Worm (Caenorhabditis elegans): Measurements from ENCODE around the gene K10C9.4.

Gene K10C9.4

DNA sequence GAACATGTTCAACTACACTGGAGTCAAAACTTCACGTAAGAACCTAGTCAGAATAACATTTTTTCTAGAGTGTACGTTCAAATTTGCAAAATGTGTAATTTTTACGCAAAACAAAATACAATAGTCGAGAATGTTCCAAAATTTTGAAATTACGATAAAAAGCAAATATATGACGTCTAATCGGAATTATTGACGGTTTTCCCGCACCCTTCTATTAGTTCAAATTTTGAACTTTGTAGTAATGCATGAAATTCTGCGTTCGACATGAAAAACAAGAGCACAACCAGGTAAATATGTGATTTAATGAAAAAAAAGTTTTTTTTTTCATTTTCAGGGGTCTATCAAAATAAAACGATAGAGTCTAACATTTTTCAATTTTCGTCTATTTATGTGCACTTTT is 14.7 kb downstream of the K10C9.4 start:
- no peak for TF ChIP-seq ceh-13 (GFP tag; optimal IDR thresholded peaks at IDR 0.05)

DNA sequence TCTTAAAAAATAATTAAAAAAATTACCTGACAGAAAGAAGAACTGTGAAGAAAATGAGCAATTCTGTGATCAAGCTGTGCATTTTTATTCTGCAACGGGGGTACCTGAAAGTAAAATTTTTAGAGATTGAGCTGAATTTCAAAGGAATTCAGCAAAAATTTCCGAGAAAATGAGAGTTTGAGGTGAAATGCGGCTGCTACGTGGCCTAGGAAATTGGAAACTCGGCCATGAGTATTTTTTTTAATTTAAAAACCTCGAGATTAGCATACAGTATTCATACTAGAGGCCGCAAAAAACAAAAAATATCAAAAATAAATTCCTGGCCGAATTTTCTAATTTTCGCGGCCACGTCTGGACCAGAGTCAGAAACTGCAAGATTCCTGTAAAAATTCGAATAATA is 19.5 kb downstream of the K10C9.4 start, which contains the start of gene flp-34:
Gene flp-34 (minus strand): TSS at position 101 of the 400 bp plus-strand sequence.
- TF ChIP-seq tbx-37 (GFP tag; conservative IDR thresholded peaks at IDR 0.05) (no peak), hmg-4 (GFP tag; optimal IDR thresholded peaks at IDR 0.05) (no peak), B0310.2 (tag; optimal IDR thresholded peaks at IDR 0.05) (no peak), tbx-11 (GFP tag; IDR thresholded peaks at IDR 0.05) (no peak), F13C5.2 (tag; optimal IDR thresholded peaks at IDR 0.05) (no peak), ets-7 (tag; optimal IDR thresholded peaks at IDR 0.05) (no peak), ceh-13 (GFP tag; optimal IDR thresholded peaks at IDR 0.05) (no peak), hnd-1 (tag; optimal IDR thresholded peaks at IDR 0.05) (no peak), scrt-1 (GFP tag; IDR thresholded peaks at IDR 0.05) (no peak), flt-1 (GFP tag; IDR thresholded peaks at IDR 0.05) (no peak), ama-1 (optimal IDR thresholded peaks at IDR 0.05) (no peak), hmbx-1 (tag; optimal IDR thresholded peaks at IDR 0.05) (no peak), sea-1 (GFP tag; conservative IDR thresholded peaks at IDR 0.05) (no peak), aly-1 (tag; optimal IDR thresholded peaks at IDR 0.05) (no peak), pes-1 (GFP tag; IDR thresholded peaks at IDR 0.05) (no peak), tra-4 (tag; optimal IDR thresholded peaks at IDR 0.05) (no peak), ceh-36 (tag; optimal IDR thresholded peaks at IDR 0.05) (no peak)

DNA sequence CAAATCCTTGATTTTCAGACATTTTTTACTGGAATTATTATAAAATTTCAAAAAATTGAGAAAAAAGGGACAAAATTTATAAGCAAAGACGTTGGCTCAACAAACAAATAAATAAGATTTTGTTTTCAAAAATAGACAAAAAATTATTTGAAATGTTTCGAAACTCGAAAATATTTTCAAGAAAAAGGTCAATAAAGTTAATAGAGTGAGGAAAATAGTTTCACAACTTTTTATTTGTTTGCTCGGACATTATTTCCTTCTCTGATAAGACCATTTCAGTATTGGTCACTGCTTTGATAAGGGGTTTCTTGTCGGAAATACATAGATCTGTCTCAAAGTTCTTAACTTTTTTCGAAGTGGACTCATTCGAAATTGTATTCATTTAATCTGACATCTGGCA is 25.8 kb downstream of the K10C9.4 start, which contains the start of gene R09A1.3:
Gene R09A1.3 (minus strand): TSS at position 31 of the 400 bp plus-strand sequence.
- no peak for TF ChIP-seq ceh-13 (GFP tag; optimal IDR thresholded peaks at IDR 0.05)
- no peak for TF ChIP-seq scrt-1 (GFP tag; IDR thresholded peaks at IDR 0.05)
- TF ChIP-seq tbx-37 (GFP tag; conservative IDR thresholded peaks at IDR 0.05), result no peak
- TF ChIP-seq aly-1 (tag; optimal IDR thresholded peaks at IDR 0.05), result no peak
- TF ChIP-seq B0310.2 (tag; optimal IDR thresholded peaks at IDR 0.05), result no peak

DNA sequence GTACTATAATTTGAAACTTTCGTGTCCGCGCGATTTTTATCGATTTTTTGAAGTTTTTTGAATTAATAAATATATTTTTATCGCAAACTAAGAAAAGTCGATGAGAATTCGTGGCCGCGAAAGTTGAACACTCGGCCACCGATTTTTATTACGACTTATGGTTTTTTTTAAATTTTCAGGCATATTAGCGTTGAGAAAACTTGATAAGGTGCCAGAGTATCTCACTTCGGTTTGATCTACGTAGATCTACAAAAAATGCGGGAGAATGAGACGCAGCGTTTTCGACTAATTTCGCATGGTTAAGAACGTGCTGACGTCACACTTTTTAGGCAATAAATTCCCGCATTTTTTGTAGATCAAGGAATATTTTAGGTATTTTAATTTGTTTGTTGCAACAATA is 29.4 kb downstream of the K10C9.4 start, which contains the start of gene pei-2:
Gene pei-2 (minus strand): TSS at position 101 of the 400 bp plus-strand sequence.
- TF ChIP-seq tbx-37 (GFP tag; conservative IDR thresholded peaks at IDR 0.05) (no peak), hnd-1 (tag; optimal IDR thresholded peaks at IDR 0.05) (no peak), scrt-1 (GFP tag; IDR thresholded peaks at IDR 0.05) (no peak), hmbx-1 (tag; optimal IDR thresholded peaks at IDR 0.05) (no peak), hmg-4 (GFP tag; optimal IDR thresholded peaks at IDR 0.05) (no peak), pes-1 (GFP tag; IDR thresholded peaks at IDR 0.05) (no peak), flt-1 (GFP tag; IDR thresholded peaks at IDR 0.05) (no peak), F13C5.2 (tag; optimal IDR thresholded peaks at IDR 0.05) (no peak), aly-1 (tag; optimal IDR thresholded peaks at IDR 0.05) (no peak), ama-1 (optimal IDR thresholded peaks at IDR 0.05) (no peak), ceh-13 (GFP tag; optimal IDR thresholded peaks at IDR 0.05) (no peak), ets-7 (tag; optimal IDR thresholded peaks at IDR 0.05) (no peak), B0310.2 (tag; optimal IDR thresholded peaks at IDR 0.05) (no peak), sea-1 (GFP tag; conservative IDR thresholded peaks at IDR 0.05) (no peak), tbx-11 (GFP tag; IDR thresholded peaks at IDR 0.05) (no peak), tra-4 (tag; optimal IDR thresholded peaks at IDR 0.05) (no peak), ceh-36 (tag; optimal IDR thresholded peaks at IDR 0.05) (no peak)

DNA sequence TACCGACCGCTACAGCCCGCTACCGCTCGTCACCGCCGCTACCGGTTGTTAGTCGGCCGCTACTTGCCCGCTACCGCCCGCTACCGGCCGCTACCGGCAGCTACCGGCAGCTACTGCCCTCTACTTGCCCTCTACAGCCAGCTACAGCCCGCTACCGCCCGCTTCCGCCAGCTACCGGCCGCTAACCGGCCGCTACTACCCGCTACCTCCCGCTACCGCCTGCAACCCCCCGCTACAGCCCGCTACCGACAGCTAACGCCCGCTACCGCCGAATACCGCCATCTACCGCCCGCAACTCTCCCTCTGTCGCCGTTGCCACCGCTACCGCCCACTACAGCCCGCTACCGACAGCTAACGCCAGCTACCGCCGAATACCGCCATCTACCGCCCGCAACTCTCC is 31.4 kb downstream of the K10C9.4 start:
- no peak for TF ChIP-seq scrt-1 (GFP tag; IDR thresholded peaks at IDR 0.05)
- TF ChIP-seq pes-1 (GFP tag; IDR thresholded peaks at IDR 0.05), result 0 out of 2 replicates have a peak, but pooled peaks have one; percentile 8

DNA sequence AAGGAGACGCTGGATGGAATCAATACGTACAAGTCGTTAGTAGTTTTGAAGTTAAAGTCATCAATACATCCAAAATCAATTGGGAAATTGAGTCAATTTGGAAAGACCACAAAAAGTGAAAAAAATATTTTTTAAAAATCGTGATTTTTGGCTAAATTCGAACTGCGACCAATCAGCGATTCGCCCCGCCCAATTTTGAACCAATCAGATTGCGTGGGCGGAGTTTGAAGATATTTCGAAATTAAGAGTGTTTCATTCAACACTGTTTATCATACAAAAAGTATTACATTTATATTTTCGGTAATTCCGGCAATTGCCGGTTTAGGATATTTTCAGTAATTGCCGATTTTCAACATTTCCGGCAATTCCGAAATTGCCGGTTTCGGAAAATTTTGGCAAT is 35.6 kb downstream of the K10C9.4 start:
- TF ChIP-seq ets-7 (tag; optimal IDR thresholded peaks at IDR 0.05), result no peak
- no peak for TF ChIP-seq ama-1 (optimal IDR thresholded peaks at IDR 0.05)
- TF ChIP-seq B0310.2 (tag; optimal IDR thresholded peaks at IDR 0.05), result no peak
- no peak for TF ChIP-seq aly-1 (tag; optimal IDR thresholded peaks at IDR 0.05)
- no peak for TF ChIP-seq scrt-1 (GFP tag; IDR thresholded peaks at IDR 0.05)
- TF ChIP-seq tra-4 (tag; optimal IDR thresholded peaks at IDR 0.05), result no peak
- no peak for TF ChIP-seq sea-1 (GFP tag; conservative IDR thresholded peaks at IDR 0.05)
- no peak for TF ChIP-seq ceh-36 (tag; optimal IDR thresholded peaks at IDR 0.05)
- no peak for TF ChIP-seq F13C5.2 (tag; optimal IDR thresholded peaks at IDR 0.05)
- no peak for TF ChIP-seq ceh-13 (GFP tag; optimal IDR thresholded peaks at IDR 0.05)
- TF ChIP-seq hnd-1 (tag; optimal IDR thresholded peaks at IDR 0.05), result no peak
- no peak for TF ChIP-seq hmbx-1 (tag; optimal IDR thresholded peaks at IDR 0.05)
- TF ChIP-seq tbx-37 (GFP tag; conservative IDR thresholded peaks at IDR 0.05), result no peak
- TF ChIP-seq flt-1 (GFP tag; IDR thresholded peaks at IDR 0.05), result no peak
- no peak for TF ChIP-seq pes-1 (GFP tag; IDR thresholded peaks at IDR 0.05)
- TF ChIP-seq tbx-11 (GFP tag; IDR thresholded peaks at IDR 0.05), result no peak

DNA sequence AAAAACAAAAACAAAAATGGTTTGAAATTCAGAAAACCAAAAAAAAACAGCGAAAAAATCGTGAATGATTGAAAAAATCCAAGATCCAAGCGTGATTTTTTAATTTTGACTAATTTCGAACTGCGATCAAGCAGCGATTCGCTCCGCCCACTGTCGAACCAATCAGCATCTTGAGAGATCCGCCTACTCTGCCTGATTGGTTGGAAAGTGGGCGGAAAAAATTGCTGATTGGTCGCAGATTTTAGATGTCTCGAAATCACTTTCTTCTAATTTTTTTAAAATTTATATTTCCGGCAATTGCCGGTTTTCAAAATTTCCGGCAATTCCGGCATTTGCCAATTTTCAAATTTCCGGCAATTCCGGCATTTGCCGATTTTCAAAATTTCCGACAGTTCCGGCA is 37.6 kb downstream of the K10C9.4 start:
- no peak for TF ChIP-seq pes-1 (GFP tag; IDR thresholded peaks at IDR 0.05)
- no peak for TF ChIP-seq tra-4 (tag; optimal IDR thresholded peaks at IDR 0.05)
- no peak for TF ChIP-seq sea-1 (GFP tag; conservative IDR thresholded peaks at IDR 0.05)
- TF ChIP-seq tbx-37 (GFP tag; conservative IDR thresholded peaks at IDR 0.05), result no peak
- no peak for TF ChIP-seq B0310.2 (tag; optimal IDR thresholded peaks at IDR 0.05)
- TF ChIP-seq aly-1 (tag; optimal IDR thresholded peaks at IDR 0.05), result no peak
- no peak for TF ChIP-seq scrt-1 (GFP tag; IDR thresholded peaks at IDR 0.05)
- no peak for TF ChIP-seq hmbx-1 (tag; optimal IDR thresholded peaks at IDR 0.05)
- TF ChIP-seq ceh-13 (GFP tag; optimal IDR thresholded peaks at IDR 0.05), result no peak
- no peak for TF ChIP-seq hmg-4 (GFP tag; optimal IDR thresholded peaks at IDR 0.05)
- TF ChIP-seq ama-1 (optimal IDR thresholded peaks at IDR 0.05), result no peak
- TF ChIP-seq ceh-36 (tag; optimal IDR thresholded peaks at IDR 0.05), result no peak

DNA sequence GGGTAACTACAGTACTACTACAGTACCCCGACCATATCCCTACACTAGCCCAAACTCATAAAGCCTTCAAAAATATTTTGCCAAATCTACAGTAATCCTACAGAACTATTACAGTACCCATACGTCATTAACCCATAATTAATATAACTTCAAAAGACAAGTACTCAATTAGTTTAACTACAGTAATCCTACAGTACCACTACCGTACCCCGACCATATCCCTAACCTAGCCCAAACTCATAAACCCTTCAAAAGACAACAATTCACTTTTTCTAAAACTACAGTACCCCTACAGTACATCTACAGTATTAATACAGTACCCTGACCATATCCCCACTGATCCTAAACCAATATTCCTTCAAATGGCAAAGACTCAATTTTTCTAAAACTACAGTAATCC is 39.2 kb downstream of the K10C9.4 start:
- TF ChIP-seq pes-1 (GFP tag; IDR thresholded peaks at IDR 0.05) (no peak), ets-7 (tag; optimal IDR thresholded peaks at IDR 0.05) (no peak), sea-1 (GFP tag; conservative IDR thresholded peaks at IDR 0.05) (no peak), ama-1 (optimal IDR thresholded peaks at IDR 0.05) (no peak), hmg-4 (GFP tag; optimal IDR thresholded peaks at IDR 0.05) (no peak), hmbx-1 (tag; optimal IDR thresholded peaks at IDR 0.05) (no peak), B0310.2 (tag; optimal IDR thresholded peaks at IDR 0.05) (no peak), aly-1 (tag; optimal IDR thresholded peaks at IDR 0.05) (no peak), hnd-1 (tag; optimal IDR thresholded peaks at IDR 0.05) (no peak), ceh-36 (tag; optimal IDR thresholded peaks at IDR 0.05) (no peak), ceh-13 (GFP tag; optimal IDR thresholded peaks at IDR 0.05) (no peak), F13C5.2 (tag; optimal IDR thresholded peaks at IDR 0.05) (no peak), flt-1 (GFP tag; IDR thresholded peaks at IDR 0.05) (no peak), tra-4 (tag; optimal IDR thresholded peaks at IDR 0.05) (no peak), tbx-37 (GFP tag; conservative IDR thresholded peaks at IDR 0.05) (no peak), scrt-1 (GFP tag; IDR thresholded peaks at IDR 0.05) (no peak)

Data from whole organism, early embryonic.